Fruit fly (Drosophila melanogaster) whole organism, embryonic: Measurements from ENCODE around the gene Tehao.

Experiments
- Adf1 ChIP-seq: fragments of 200-800 bp; sonication (Bioruptor generic); IDR thresholded peaks from 2 replicates; pipeline ENCODE4 v1.3.6; 2022; ENCODE audit warnings: missing biosample characterization, missing genetic modification characterization
- BEAF-32 ChIP-seq: fragments of 200-800 bp; sonication (Bioruptor generic); optimal IDR thresholded peaks from 3 replicates; lab custom pipeline; 2017; ENCODE audit warnings: missing biosample characterization, missing genetic modification characterization, mild to moderate bottlenecking, moderate library complexity, missing genetic modification reagents
- CG10565 ChIP-seq: fragments of 200-800 bp; sonication (Bioruptor generic); optimal IDR thresholded peaks from 3 replicates; lab custom pipeline; 2016; ENCODE audit warnings: missing biosample characterization, mild to moderate bottlenecking, missing genetic modification characterization
- CG11456 ChIP-seq: fragments of 200-800 bp; sonication (Bioruptor generic); IDR thresholded peaks from 3 replicates; pipeline ENCODE4 v1.3.6; 2022; ENCODE audit warnings: missing biosample characterization, missing genetic modification characterization
- CG13894 ChIP-seq: fragments of 200-800 bp; sonication (Bioruptor generic); optimal IDR thresholded peaks from 3 replicates; lab custom pipeline; 2018; ENCODE audit warnings: missing biosample characterization, mild to moderate bottlenecking, missing genetic modification characterization, moderate library complexity
- CG14667 ChIP-seq: fragments of 200-800 bp; sonication (Bioruptor generic); IDR thresholded peaks from 2 replicates; pipeline ENCODE4 v1.3.6; 2022; ENCODE audit warnings: missing biosample characterization, missing genetic modification characterization
- CG14860 ChIP-seq: fragments of 200-800 bp; sonication (Bioruptor generic); IDR thresholded peaks from 3 replicates; pipeline ENCODE4 v1.3.6; 2022; ENCODE audit warnings: missing biosample characterization, missing genetic modification characterization; ENCODE audit not compliant: partially characterized antibody
- CG17568 ChIP-seq: fragments of 200-800 bp; sonication (Bioruptor generic); optimal IDR thresholded peaks from 2 replicates; lab custom pipeline; 2018; ENCODE audit warnings: missing biosample characterization, mild to moderate bottlenecking, missing genetic modification characterization, moderate library complexity
- CG3407 ChIP-seq: fragments of 200-800 bp; sonication (Bioruptor generic); optimal IDR thresholded peaks from 2 replicates; lab custom pipeline; 2018; ENCODE audit warnings: missing biosample characterization, mild to moderate bottlenecking, missing genetic modification characterization
- CG4707 ChIP-seq: fragments of 200-800 bp; sonication (Bioruptor generic); optimal IDR thresholded peaks from 2 replicates; lab custom pipeline; 2018; ENCODE audit warnings: missing biosample characterization, mild to moderate bottlenecking, missing genetic modification characterization, moderate library complexity
- CG4820 ChIP-seq: fragments of 200-800 bp; sonication (Bioruptor generic); optimal IDR thresholded peaks from 3 replicates; lab custom pipeline; 2016; ENCODE audit warnings: missing biosample characterization, missing genetic modification characterization
- CG5180 ChIP-seq: fragments of 200-800 bp; sonication (Bioruptor generic); optimal IDR thresholded peaks from 3 replicates; lab custom pipeline; 2017; ENCODE audit warnings: missing biosample characterization, missing genetic modification characterization, mild to moderate bottlenecking, moderate library complexity, missing genetic modification reagents
- CG5245 ChIP-seq: fragments of 200-800 bp; sonication (Bioruptor generic); optimal IDR thresholded peaks from 3 replicates; lab custom pipeline; 2016; ENCODE audit warnings: missing biosample characterization, missing genetic modification characterization
- CG6175 ChIP-seq: fragments of 200-800 bp; sonication (Bioruptor generic); IDR thresholded peaks from 3 replicates; pipeline ENCODE4 v1.3.6; 2022; ENCODE audit warnings: missing biosample characterization, missing genetic modification characterization
- CG6272 ChIP-seq: fragments of 200-800 bp; sonication (Bioruptor generic); IDR thresholded peaks from 2 replicates; pipeline ENCODE4 v1.3.6; 2022; ENCODE audit warnings: missing biosample characterization, missing genetic modification characterization
- CG6654 ChIP-seq: fragments of 200-800 bp; sonication (Bioruptor generic); optimal IDR thresholded peaks from 2 replicates; lab custom pipeline; 2017; ENCODE audit warnings: missing biosample characterization, mild to moderate bottlenecking, missing genetic modification characterization
- CG6689 ChIP-seq: fragments of 200-800 bp; sonication (Bioruptor generic); IDR thresholded peaks from 2 replicates; pipeline ENCODE4 v1.3.6; 2022; ENCODE audit warnings: missing biosample characterization, missing genetic modification characterization
- CG7928 ChIP-seq: fragments of 200-800 bp; sonication (Bioruptor generic); optimal IDR thresholded peaks from 2 replicates; lab custom pipeline; 2017; ENCODE audit warnings: missing biosample characterization, mild to moderate bottlenecking, missing genetic modification characterization
- CG7963 ChIP-seq: fragments of 200-800 bp; sonication (Bioruptor generic); IDR thresholded peaks from 3 replicates; pipeline ENCODE4 v1.3.6; 2022; ENCODE audit warnings: missing biosample characterization, missing genetic modification characterization; ENCODE audit not compliant: partially characterized antibody
- CG9727 ChIP-seq: fragments of 200-800 bp; sonication (Bioruptor generic); optimal IDR thresholded peaks from 3 replicates; lab custom pipeline; 2017; ENCODE audit warnings: missing biosample characterization, mild to moderate bottlenecking, missing genetic modification characterization
- CrebB ChIP-seq: fragments of 200-800 bp; sonication (Bioruptor generic); optimal IDR thresholded peaks from 3 replicates; lab custom pipeline; 2018; ENCODE audit warnings: missing biosample characterization, mild to moderate bottlenecking, missing genetic modification characterization
- Dp ChIP-seq: fragments of 200-800 bp; sonication (Bioruptor generic); optimal IDR thresholded peaks from 2 replicates; lab custom pipeline; 2018; ENCODE audit warnings: missing biosample characterization, mild to moderate bottlenecking, missing genetic modification characterization, moderate library complexity
- Hand ChIP-seq: fragments of 200-800 bp; sonication (Bioruptor generic); optimal IDR thresholded peaks from 2 replicates; lab custom pipeline; 2017; ENCODE audit warnings: mild to moderate bottlenecking, missing biosample characterization, missing genetic modification reagents, missing genetic modification characterization
- HmgZ ChIP-seq: fragments of 200-800 bp; sonication (Bioruptor generic); optimal IDR thresholded peaks from 2 replicates; lab custom pipeline; 2018; ENCODE audit warnings: missing biosample characterization, mild to moderate bottlenecking, missing genetic modification characterization
- Hmx ChIP-seq: fragments of 200-800 bp; sonication (Bioruptor generic); optimal IDR thresholded peaks from 2 replicates; lab custom pipeline; 2016; ENCODE audit warnings: missing biosample characterization, missing genetic modification characterization
- Hsf ChIP-seq: fragments of 200-800 bp; sonication (Bioruptor generic); optimal IDR thresholded peaks from 3 replicates; lab custom pipeline; 2016; ENCODE audit warnings: missing biosample characterization, missing genetic modification characterization
- Opbp ChIP-seq: fragments of 200-800 bp; sonication (Bioruptor generic); IDR thresholded peaks from 3 replicates; pipeline ENCODE4 v1.3.6; 2022; ENCODE audit warnings: missing biosample characterization, missing genetic modification characterization; ENCODE audit not compliant: partially characterized antibody
- Six4 ChIP-seq: fragments of 200-800 bp; sonication (Bioruptor generic); optimal IDR thresholded peaks from 2 replicates; lab custom pipeline; 2016; ENCODE audit warnings: missing biosample characterization, missing genetic modification characterization
- Sry-β ChIP-seq: fragments of 200-800 bp; sonication (Bioruptor generic); optimal IDR thresholded peaks from 2 replicates; lab custom pipeline; 2018; ENCODE audit warnings: missing biosample characterization, mild to moderate bottlenecking, missing genetic modification characterization, moderate library complexity
- Sry-δ ChIP-seq: fragments of 200-800 bp; sonication (Bioruptor generic); optimal IDR thresholded peaks from 2 replicates; lab custom pipeline; 2016; ENCODE audit warnings: missing biosample characterization, missing genetic modification characterization
- bab2 ChIP-seq: fragments of 200-800 bp; sonication (Bioruptor generic); optimal IDR thresholded peaks from 2 replicates; lab custom pipeline; 2016; ENCODE audit warnings: missing biosample characterization, missing genetic modification characterization
- bcd ChIP-seq: fragments of 200-800 bp; sonication (Bioruptor generic); optimal IDR thresholded peaks from 2 replicates; lab custom pipeline; 2017; ENCODE audit warnings: missing biosample characterization, mild to moderate bottlenecking, missing genetic modification characterization
- cato ChIP-seq: fragments of 200-800 bp; sonication (Bioruptor generic); optimal IDR thresholded peaks from 2 replicates; lab custom pipeline; 2016; ENCODE audit warnings: missing biosample characterization, missing genetic modification characterization, borderline replicate concordance
- caup ChIP-seq: fragments of 200-800 bp; sonication (Bioruptor generic); optimal IDR thresholded peaks from 3 replicates; lab custom pipeline; 2017; ENCODE audit warnings: missing biosample characterization, mild to moderate bottlenecking, missing genetic modification characterization, moderate library complexity; ENCODE audit not compliant: severe bottlenecking
- cg ChIP-seq: fragments of 200-800 bp; sonication (Bioruptor generic); optimal IDR thresholded peaks from 3 replicates; lab custom pipeline; 2019; ENCODE audit warnings: missing biosample characterization, mild to moderate bottlenecking, missing genetic modification characterization, moderate library complexity
- disco-r ChIP-seq: fragments of 200-800 bp; sonication (Bioruptor generic); optimal IDR thresholded peaks from 2 replicates; lab custom pipeline; 2016; ENCODE audit warnings: missing biosample characterization, missing genetic modification characterization
- en ChIP-seq: fragments of 200-800 bp; sonication (Bioruptor generic); optimal IDR thresholded peaks from 2 replicates; lab custom pipeline; 2016; ENCODE audit warnings: missing biosample characterization, missing genetic modification characterization
- eyg ChIP-seq: fragments of 200-800 bp; sonication (Bioruptor generic); optimal IDR thresholded peaks from 3 replicates; lab custom pipeline; 2016; ENCODE audit warnings: missing biosample characterization, missing genetic modification characterization
- hkb ChIP-seq, 2 experiments: fragments of 200-800 bp in 1 of 2; fragments of >200 bp in 1 of 2; sonication (Bioruptor generic) in 1 of 2; IDR thresholded peaks in 1 of 2; optimal IDR thresholded peaks in 1 of 2; 2 replicates each; pipeline versions ENCODE4 v1.3.6 to Lab custom; 2017 to 2022; ENCODE audit warnings: missing biosample characterization in 1 of 2, missing genetic modification characterization in 1 of 2
- jumu ChIP-seq: fragments of 200-800 bp; sonication (Bioruptor generic); optimal IDR thresholded peaks from 3 replicates; lab custom pipeline; 2016; ENCODE audit warnings: missing biosample characterization, missing genetic modification characterization
- lbe ChIP-seq: fragments of 200-800 bp; sonication (Bioruptor generic); optimal IDR thresholded peaks from 2 replicates; lab custom pipeline; 2016; ENCODE audit warnings: missing biosample characterization, mild to moderate bottlenecking, missing genetic modification characterization
- lilli ChIP-seq: fragments of 200-800 bp; sonication (Bioruptor generic); optimal IDR thresholded peaks from 3 replicates; lab custom pipeline; 2016; ENCODE audit warnings: missing biosample characterization, missing genetic modification characterization
- nau ChIP-seq: fragments of 200-800 bp; sonication (Bioruptor generic); optimal IDR thresholded peaks from 3 replicates; lab custom pipeline; 2017; ENCODE audit warnings: missing biosample characterization, mild to moderate bottlenecking, missing genetic modification characterization, missing genetic modification reagents
- pita ChIP-seq: fragments of 200-800 bp; sonication (Bioruptor generic); optimal IDR thresholded peaks from 2 replicates; lab custom pipeline; 2017; ENCODE audit warnings: missing biosample characterization, mild to moderate bottlenecking, missing genetic modification characterization
- pnt ChIP-seq: fragments of 200-800 bp; sonication (Bioruptor generic); optimal IDR thresholded peaks from 3 replicates; lab custom pipeline; 2016; ENCODE audit warnings: missing biosample characterization, missing genetic modification characterization
- tll ChIP-seq, 2 experiments: fragments of 200-800 bp in 1 of 2; fragments of >200 bp in 1 of 2; sonication (Bioruptor generic) in 1 of 2; optimal IDR thresholded peaks; 2 replicates each; lab custom pipeline; 2017 to 2019; ENCODE audit warnings: missing biosample characterization in 2 of 2, missing genetic modification characterization in 2 of 2, mild to moderate bottlenecking in 1 of 2, moderate library complexity in 1 of 2
- wdn ChIP-seq: fragments of 200-800 bp; sonication (Bioruptor generic); IDR thresholded peaks from 2 replicates; pipeline ENCODE4 v1.3.6; 2022; ENCODE audit warnings: missing biosample characterization, missing genetic modification characterization
- wor ChIP-seq: fragments of 200-800 bp; sonication (Bioruptor generic); IDR thresholded peaks from 2 replicates; pipeline ENCODE4 v1.3.6; 2022; ENCODE audit warnings: missing biosample characterization, missing genetic modification characterization
- zen2 ChIP-seq: fragments of 200-800 bp; sonication (Bioruptor generic); IDR thresholded peaks from 3 replicates; pipeline ENCODE4 v1.3.6; 2022; ENCODE audit warnings: missing biosample characterization, missing genetic modification characterization; ENCODE audit not compliant: partially characterized antibody

Tehao gene

DNA sequence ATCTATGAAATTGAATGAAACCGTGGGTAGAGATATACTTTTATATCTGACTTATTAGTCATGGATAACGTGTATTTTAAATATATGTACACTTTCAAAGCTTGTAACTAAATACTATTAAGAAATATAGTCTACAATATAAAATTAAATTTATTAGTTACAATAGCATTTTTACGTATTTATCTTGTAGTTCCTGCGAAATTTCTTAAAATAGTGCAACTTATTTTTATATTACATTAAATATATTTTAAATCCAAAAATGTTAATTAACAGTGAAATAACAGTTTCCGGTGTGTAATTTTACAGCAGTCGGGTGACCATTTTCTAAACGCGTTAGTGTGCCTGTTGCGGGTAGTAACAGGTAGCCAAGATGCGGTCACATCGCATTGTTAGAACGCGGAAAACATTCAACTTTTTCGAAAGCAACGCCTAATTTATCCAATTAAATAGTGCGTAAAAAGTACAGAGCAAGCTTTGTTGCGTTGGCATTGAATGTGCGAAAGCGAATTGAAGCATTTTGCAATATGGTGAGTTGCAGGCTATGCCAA, 36.7 kb upstream of the Tehao start, which contains the start of the genes CG10859 and CG7110 (continued):
- no peak for TF ChIP-seq eyg (GFP tag; lab: Kevin White, UChicago)
- TF ChIP-seq CG5180 (GFP tag; lab: Kevin White, UChicago) = no peak
- TF ChIP-seq Sry-δ (GFP tag; lab: Kevin White, UChicago) = no peak
- TF ChIP-seq Opbp (GFP tag; lab: Robert Waterston, UW) = no peak
- TF ChIP-seq Six4 (GFP tag; lab: Kevin White, UChicago) = no peak
- TF ChIP-seq CG6272 (GFP tag; lab: Robert Waterston, UW) = no peak
- no peak for TF ChIP-seq CG7928
- TF ChIP-seq jumu = no peak
- peak; percentile 51 for TF ChIP-seq CG17568 (GFP tag; lab: Kevin White, UChicago)
- no peak for TF ChIP-seq wor (GFP tag; lab: Robert Waterston, UW)
- no peak for TF ChIP-seq hkb (optimal IDR thresholded peaks at IDR 0.05; lab: Kevin White, UChicago)
- peak; percentile 53 for TF ChIP-seq hkb (GFP tag; IDR thresholded peaks at IDR 0.05; lab: Robert Waterston, UW)
- TF ChIP-seq Hand (GFP tag; lab: Kevin White, UChicago) = no peak
- TF ChIP-seq tll (GFP tag; optimal IDR thresholded peaks at IDR 0.05; lab: Kevin White, UChicago) = no peak
- no peak for TF ChIP-seq Hmx (GFP tag; lab: Kevin White, UChicago)
- no peak for TF ChIP-seq lilli
- TF ChIP-seq HmgZ (tag; lab: Kevin White, UChicago) = peak; percentile 46
- no peak for TF ChIP-seq CG6654 (GFP tag; lab: Kevin White, UChicago)
- no peak for TF ChIP-seq lbe
- TF ChIP-seq zen2 (GFP tag; lab: Robert Waterston, UW) = no peak
- TF ChIP-seq pnt = no peak
- no peak for TF ChIP-seq Adf1
- no peak for TF ChIP-seq bab2 (GFP tag; lab: Kevin White, UChicago)
- no peak for TF ChIP-seq cg (GFP tag; lab: Kevin White, UChicago)
- TF ChIP-seq cato (GFP tag; lab: Kevin White, UChicago) = no peak
- TF ChIP-seq CG3407 = no peak
- TF ChIP-seq en (GFP tag; lab: Kevin White, UChicago) = no peak
- TF ChIP-seq CG7963 (GFP tag; lab: Robert Waterston, UW) = no peak
- TF ChIP-seq CG13894 (tag; lab: Kevin White, UChicago) = peak; percentile 7
- peak; percentile 31 for TF ChIP-seq Hsf
- peak; percentile 55 for TF ChIP-seq nau (GFP tag; lab: Kevin White, UChicago)
- peak; percentile 63 for TF ChIP-seq bcd (GFP tag; lab: Kevin White, UChicago)
- no peak for TF ChIP-seq wdn (GFP tag; lab: Robert Waterston, UW)
- no peak for TF ChIP-seq CG10565
- TF ChIP-seq CG4707 (GFP tag; lab: Kevin White, UChicago) = peak; percentile 43
- TF ChIP-seq Sry-β = no peak
- peak; percentile 81 for TF ChIP-seq Dp (GFP tag; lab: Kevin White, UChicago)
- no peak for TF ChIP-seq pita (GFP tag; lab: Kevin White, UChicago)
- no peak for TF ChIP-seq disco-r (GFP tag; lab: Kevin White, UChicago)
- no peak for TF ChIP-seq CG4820 (GFP tag; lab: Kevin White, UChicago)
- TF ChIP-seq CrebB (tag; lab: Kevin White, UChicago) = peak; percentile 36
- TF ChIP-seq CG14667 (GFP tag; lab: Robert Waterston, UW) = no peak
- no peak for TF ChIP-seq CG6689
- TF ChIP-seq BEAF-32 (GFP tag; lab: Kevin White, UChicago) = peak; percentile 10
- peak; percentile 61 for TF ChIP-seq CG9727 (GFP tag; lab: Kevin White, UChicago)
- TF ChIP-seq CG11456 (GFP tag; lab: Robert Waterston, UW) = no peak
- TF ChIP-seq CG14860 = no peak
- TF ChIP-seq CG5245 (GFP tag; lab: Kevin White, UChicago) = no peak
- TF ChIP-seq caup = peak; percentile 79
- no peak for TF ChIP-seq CG6175
